Worm (Caenorhabditis elegans) whole organism, midembryonic: ENCODE data around the gene T27D12.1.

Experiments
- cog-1 ChIP-seq: sonication (generic microtip); optimal IDR thresholded peaks from 2 replicates; lab custom pipeline; 2016; ENCODE audit warnings: missing genetic modification characterization, missing compliant biosample characterization
- klf-2 ChIP-seq: fragments of 200-800 bp; sonication (Bioruptor generic); conservative IDR thresholded peaks from 2 replicates; pipeline ENCODE4 v1.3.6; 2022; ENCODE audit warnings: missing genetic modification reagents, missing genetic modification characterization, missing compliant biosample characterization
- ref-1 ChIP-seq: fragments of 200-800 bp; sonication (Bioruptor generic); conservative IDR thresholded peaks from 2 replicates; pipeline ENCODE4 v1.3.6; 2022; ENCODE audit warnings: missing genetic modification reagents, missing genetic modification characterization, missing compliant biosample characterization
- tab-1 ChIP-seq: fragments of 200-800 bp; sonication (Bioruptor generic); IDR thresholded peaks from 2 replicates; pipeline ENCODE4 v1.3.6; 2022; ENCODE audit warnings: missing genetic modification characterization, missing compliant biosample characterization
- ztf-23 ChIP-seq: fragments of 200-800 bp; sonication (Bioruptor generic); IDR thresholded peaks from 2 replicates; pipeline ENCODE4 v1.3.6; 2022; ENCODE audit warnings: missing genetic modification reagents, missing genetic modification characterization, missing compliant biosample characterization

ce11 chrII:11819824-11820223 is 22.6 kb upstream of the T27D12.1 start, which contains the start of gene Y6D1A.2:
- TF ChIP-seq ref-1, result no peak
- TF ChIP-seq klf-2 (GFP tag; lab: Robert Waterston, UW), result no peak
- TF ChIP-seq cog-1 (tag; lab: Kevin White, UChicago), result no peak
- TF ChIP-seq ztf-23, result no peak
- TF ChIP-seq tab-1 (GFP tag; lab: Robert Waterston, UW), result no peak
